Fruit fly (Drosophila melanogaster): Measurements from ENCODE around the gene PolE1.
A peak's percentile ranks its signal among the peaks of the same experiment; 100 is the strongest.

Gene PolE1

dm6 chr3R:23326292-23326691, 21.6 kb upstream of the PolE1 start:
- TF ChIP-seq topi (GFP tag; optimal IDR thresholded peaks at IDR 0.05) = peak; percentile 71
- peak; percentile 93 for TF ChIP-seq dac (GFP tag; optimal IDR thresholded peaks at IDR 0.05)
- peak; percentile 97 for TF ChIP-seq CG32006 (GFP tag; optimal IDR thresholded peaks at IDR 0.05)
- no peak for TF ChIP-seq Eip93F (GFP tag; optimal IDR thresholded peaks at IDR 0.05)
- TF ChIP-seq acj6 (GFP tag; optimal IDR thresholded peaks at IDR 0.05) = peak; percentile 92
- TF ChIP-seq CG4318 (GFP tag; optimal IDR thresholded peaks at IDR 0.05) = peak; percentile 90
- TF ChIP-seq Eip75B (GFP tag; optimal IDR thresholded peaks at IDR 0.05) = peak; percentile 94
- peak; percentile 97 for TF ChIP-seq CG10631 (GFP tag; optimal IDR thresholded peaks at IDR 0.05)
- TF ChIP-seq CG8119 (GFP tag; IDR thresholded peaks at IDR 0.05) = peak; percentile 95
- peak; percentile 47 for TF ChIP-seq Sox102F (GFP tag; optimal IDR thresholded peaks at IDR 0.05)
- peak; percentile 97 for TF ChIP-seq CG6163 (GFP tag; IDR thresholded peaks at IDR 0.05)
- peak; percentile 67 for TF ChIP-seq esn (GFP tag; optimal IDR thresholded peaks at IDR 0.05)
- TF ChIP-seq OdsH (GFP tag; optimal IDR thresholded peaks at IDR 0.05) = peak; percentile 93
- peak; percentile 92 for TF ChIP-seq CG16779 (tag; optimal IDR thresholded peaks at IDR 0.05)
- TF ChIP-seq lz (GFP tag; optimal IDR thresholded peaks at IDR 0.05) = peak; percentile 72
- peak; percentile 79 for TF ChIP-seq CG8319 (GFP tag; optimal IDR thresholded peaks at IDR 0.05)
- TF ChIP-seq fd85E (GFP tag; optimal IDR thresholded peaks at IDR 0.05) = peak; percentile 60
- peak; percentile 43 for TF ChIP-seq Hr38 (GFP tag; optimal IDR thresholded peaks at IDR 0.05)
- TF ChIP-seq Ets21C (GFP tag; optimal IDR thresholded peaks at IDR 0.05) = peak; percentile 21
- TF ChIP-seq Lpt (GFP tag; optimal IDR thresholded peaks at IDR 0.05) = peak; percentile 96
- peak; percentile 41 for TF ChIP-seq Smox (GFP tag; optimal IDR thresholded peaks at IDR 0.05)
- no peak for TF ChIP-seq Blimp-1 (GFP tag; optimal IDR thresholded peaks at IDR 0.05)
- peak; percentile 96 for TF ChIP-seq ss (GFP tag; optimal IDR thresholded peaks at IDR 0.05)
- TF ChIP-seq svp (GFP tag) = no peak
- peak; percentile 98 for TF ChIP-seq CG1621 (tag; optimal IDR thresholded peaks at IDR 0.05)
- peak; percentile 64 for TF ChIP-seq Sox15 (GFP tag; optimal IDR thresholded peaks at IDR 0.05)
- peak; percentile 95 for TF ChIP-seq Sox14 (GFP tag; optimal IDR thresholded peaks at IDR 0.05)
- TF ChIP-seq spab (GFP tag; optimal IDR thresholded peaks at IDR 0.05) = peak; percentile 98
- peak; percentile 84 for TF ChIP-seq CG34406 (GFP tag; optimal IDR thresholded peaks at IDR 0.05)
- peak; percentile 98 for TF ChIP-seq Eip78C (GFP tag)
- TF ChIP-seq CG31627 (GFP tag; optimal IDR thresholded peaks at IDR 0.05) = peak; percentile 51
- TF ChIP-seq Hr39 (GFP tag; optimal IDR thresholded peaks at IDR 0.05) = peak; percentile 55
- TF ChIP-seq pdm3 (GFP tag; optimal IDR thresholded peaks at IDR 0.05) = peak; percentile 93
- TF ChIP-seq CG11762 (GFP tag; optimal IDR thresholded peaks at IDR 0.05; ENCODE audit: insufficient read depth) = peak; percentile 89
- peak; percentile 49 for TF ChIP-seq Met (GFP tag; optimal IDR thresholded peaks at IDR 0.05)
- peak; percentile 62 for TF ChIP-seq cyc (GFP tag; optimal IDR thresholded peaks at IDR 0.05)
- TF ChIP-seq CG6276 (GFP tag; optimal IDR thresholded peaks at IDR 0.05) = peak; percentile 95
- TF ChIP-seq fd59A (GFP tag; optimal IDR thresholded peaks at IDR 0.05) = peak; percentile 97
- peak; percentile 90 to 97 for TF ChIP-seq salr (GFP tag; optimal IDR thresholded peaks at IDR 0.05)
- TF ChIP-seq CG7368 (GFP tag; optimal IDR thresholded peaks at IDR 0.05) = peak; percentile 91
- peak; percentile 70 for TF ChIP-seq CG11902 (GFP tag; optimal IDR thresholded peaks at IDR 0.05)
- TF ChIP-seq CG3032 (tag; optimal IDR thresholded peaks at IDR 0.05) = peak; percentile 97
- peak; percentile 98 for TF ChIP-seq Ets96B (tag; optimal IDR thresholded peaks at IDR 0.05)
- TF ChIP-seq net (GFP tag; optimal IDR thresholded peaks at IDR 0.05) = peak; percentile 92
- peak; percentile 92 for TF ChIP-seq CG9139 (GFP tag; optimal IDR thresholded peaks at IDR 0.05)
- TF ChIP-seq CG3919 (GFP tag; optimal IDR thresholded peaks at IDR 0.05) = peak; percentile 96
- TF ChIP-seq dsx (GFP tag; optimal IDR thresholded peaks at IDR 0.05; ENCODE audit: poor library complexity, severe bottlenecking) = peak; percentile 96
- TF ChIP-seq CG8632 (GFP tag; optimal IDR thresholded peaks at IDR 0.05) = peak; percentile 85
- TF ChIP-seq vri (GFP tag; optimal IDR thresholded peaks at IDR 0.05) = no peak
- TF ChIP-seq fkh (GFP tag; optimal IDR thresholded peaks at IDR 0.05) = peak; percentile 33
- peak; percentile 95 for TF ChIP-seq CG6808 (GFP tag; optimal IDR thresholded peaks at IDR 0.05)
- peak; percentile 90 for TF ChIP-seq Gug (GFP tag; IDR thresholded peaks at IDR 0.05)

Data from whole organism, prepupa.